Worm (Caenorhabditis elegans) whole organism, L3 larva: ENCODE measurements around the gene F44E2.6.

Experiments used
- R02D3.7 ChIP-seq: fragments of 150-350 bp; optimal IDR thresholded peaks from 2 replicates; lab custom pipeline; 2014; ENCODE audit warnings: missing biosample characterization, missing genetic modification characterization
- ZK546.5 ChIP-seq: sonication (generic microtip); optimal IDR thresholded peaks from 2 replicates; lab custom pipeline; 2017; ENCODE audit warnings: missing biosample characterization, missing genetic modification characterization
- aly-2 ChIP-seq: fragments of 150-350 bp; optimal IDR thresholded peaks from 2 replicates; lab custom pipeline; 2014; ENCODE audit warnings: missing biosample characterization, missing genetic modification characterization
- ceh-16 ChIP-seq: sonication (generic microtip); optimal IDR thresholded peaks from 2 replicates; lab custom pipeline; 2017; ENCODE audit warnings: missing biosample characterization, missing genetic modification characterization
- ceh-28 ChIP-seq: fragments of 150-350 bp; optimal IDR thresholded peaks from 2 replicates; lab custom pipeline; 2014; ENCODE audit warnings: missing biosample characterization, missing genetic modification reagents, missing genetic modification characterization
- ceh-82 ChIP-seq: fragments of 150-350 bp; optimal IDR thresholded peaks from 2 replicates; lab custom pipeline; 2014; ENCODE audit warnings: missing biosample characterization, missing genetic modification characterization
- ceh-9 ChIP-seq: sonication (generic microtip); optimal IDR thresholded peaks from 2 replicates; lab custom pipeline; 2018; ENCODE audit warnings: missing biosample characterization, missing genetic modification characterization
- daf-12 ChIP-seq: fragments of 150-350 bp; optimal IDR thresholded peaks from 2 replicates; lab custom pipeline; 2014; ENCODE audit warnings: missing biosample characterization, missing genetic modification reagents, missing genetic modification characterization
- elt-2 ChIP-seq: sonication (generic microtip); optimal IDR thresholded peaks from 2 replicates; lab custom pipeline; 2016; ENCODE audit warnings: missing genetic modification reagents, mild to moderate bottlenecking, missing genetic modification characterization, missing compliant biosample characterization
- eor-1 ChIP-seq, 2 experiments: fragments of 150-350 bp; optimal IDR thresholded peaks; 2 replicates each; lab custom pipeline; 2014 to 2018; ENCODE audit warnings: missing biosample characterization in 2 of 2, missing genetic modification characterization in 2 of 2
- fkh-10 ChIP-seq: sonication (generic microtip); optimal IDR thresholded peaks from 2 replicates; lab custom pipeline; 2017; ENCODE audit warnings: missing biosample characterization, missing genetic modification reagents, missing genetic modification characterization
- fkh-2 ChIP-seq: fragments of 150-350 bp; optimal IDR thresholded peaks from 2 replicates; lab custom pipeline; 2014; ENCODE audit warnings: missing biosample characterization, missing genetic modification reagents, missing genetic modification characterization
- fos-1 ChIP-seq: fragments of 150-350 bp; optimal IDR thresholded peaks from 2 replicates; lab custom pipeline; 2014; ENCODE audit warnings: missing biosample characterization, missing genetic modification characterization
- hmg-11 ChIP-seq: sonication (generic microtip); optimal IDR thresholded peaks from 2 replicates; lab custom pipeline; 2016; ENCODE audit warnings: missing genetic modification characterization, missing compliant biosample characterization
- jun-1 ChIP-seq: fragments of 150-350 bp; optimal IDR thresholded peaks from 2 replicates; lab custom pipeline; 2014; ENCODE audit warnings: missing biosample characterization, missing genetic modification reagents, missing genetic modification characterization
- lin-15B ChIP-seq: fragments of 150-350 bp; optimal IDR thresholded peaks from 2 replicates; lab custom pipeline; 2014; ENCODE audit warnings: missing biosample characterization, missing genetic modification characterization
- lin-39 ChIP-seq: fragments of 150-350 bp; optimal IDR thresholded peaks from 2 replicates; lab custom pipeline; 2018; ENCODE audit warnings: missing biosample characterization, missing genetic modification reagents, missing genetic modification characterization
- lsy-12 ChIP-seq: sonication (generic microtip); optimal IDR thresholded peaks from 2 replicates; lab custom pipeline; 2016; ENCODE audit warnings: mild to moderate bottlenecking, missing genetic modification characterization, missing compliant biosample characterization
- nfya-1 ChIP-seq: sonication (generic microtip); optimal IDR thresholded peaks from 2 replicates; lab custom pipeline; 2017; ENCODE audit warnings: missing genetic modification characterization, mild to moderate bottlenecking, missing compliant biosample characterization, antibody characterized with exemption, moderate library complexity; ENCODE audit not compliant: insufficient read depth
- nhr-23 ChIP-seq: fragments of 150-350 bp; optimal IDR thresholded peaks from 2 replicates; lab custom pipeline; 2014; ENCODE audit warnings: missing biosample characterization, missing genetic modification reagents, missing genetic modification characterization
- nhr-237 ChIP-seq: fragments of 150-350 bp; optimal IDR thresholded peaks from 2 replicates; lab custom pipeline; 2014; ENCODE audit warnings: missing biosample characterization, missing genetic modification characterization
- nhr-25 ChIP-seq: sonication (generic microtip); optimal IDR thresholded peaks from 2 replicates; lab custom pipeline; 2017; ENCODE audit warnings: missing biosample characterization, missing genetic modification characterization
- nhr-28 ChIP-seq: fragments of 150-350 bp; optimal IDR thresholded peaks from 2 replicates; lab custom pipeline; 2014; ENCODE audit warnings: missing biosample characterization, missing genetic modification characterization
- nhr-43 ChIP-seq: sonication (generic microtip); optimal IDR thresholded peaks from 2 replicates; lab custom pipeline; 2016; ENCODE audit warnings: mild to moderate bottlenecking, missing genetic modification characterization, missing compliant biosample characterization; ENCODE audit not compliant: poor library complexity, severe bottlenecking
- nhr-67 ChIP-seq: fragments of 150-350 bp; optimal IDR thresholded peaks from 2 replicates; lab custom pipeline; 2014; ENCODE audit warnings: missing biosample characterization, missing genetic modification characterization
- nhr-77 ChIP-seq: fragments of 150-350 bp; optimal IDR thresholded peaks from 2 replicates; lab custom pipeline; 2014; ENCODE audit warnings: missing biosample characterization, missing genetic modification characterization
- pha-4 ChIP-seq: fragments of 150-350 bp; optimal IDR thresholded peaks from 2 replicates; lab custom pipeline; 2014; ENCODE audit warnings: missing biosample characterization, missing genetic modification reagents, missing genetic modification characterization
- skn-1 ChIP-seq: fragments of 150-350 bp; optimal IDR thresholded peaks from 2 replicates; lab custom pipeline; 2014; ENCODE audit warnings: missing biosample characterization, missing genetic modification characterization
- snpc-4 ChIP-seq: fragments of 150-350 bp; optimal IDR thresholded peaks from 2 replicates; lab custom pipeline; 2014; ENCODE audit warnings: missing biosample characterization, missing genetic modification characterization
- unc-39 ChIP-seq: sonication (generic microtip); optimal IDR thresholded peaks from 4 replicates; lab custom pipeline; 2017; ENCODE audit warnings: missing biosample characterization, missing genetic modification characterization
- zag-1 ChIP-seq: fragments of 150-350 bp; optimal IDR thresholded peaks from 2 replicates; lab custom pipeline; 2014; ENCODE audit warnings: missing biosample characterization, missing genetic modification characterization

Gene F44E2.6

ce11 chrIII:8850482-8851047 is 5.6 kb upstream of the F44E2.6 start, which contains the start of gene F44E2.9:
F44E2.9 (minus strand) TSS chrIII:8850532.
- TF ChIP-seq nhr-28 (tag; lab: Kevin White, UChicago) (no peak), elt-2 (peak; percentile 22), nhr-25 (peak; percentile 33), aly-2 (no peak), skn-1 (tag; lab: Kevin White, UChicago) (no peak), lin-39 (tag; lab: Kevin White, UChicago) (peak; percentile 68), ceh-16 (tag; lab: Kevin White, UChicago) (no peak), ceh-28 (tag; lab: Kevin White, UChicago) (peak; percentile 38), lin-15B (peak; percentile 80), ZK546.5 (tag; lab: Kevin White, UChicago) (no peak), nhr-23 (peak; percentile 72), lsy-12 (tag; lab: Kevin White, UChicago) (peak; percentile 25), nhr-67 (tag; lab: Kevin White, UChicago) (no peak), nhr-43 (tag; lab: Kevin White, UChicago) (peak; percentile 76), ceh-9 (tag; lab: Kevin White, UChicago) (no peak), eor-1 (tag; optimal IDR thresholded peaks at IDR 0.05; lab: Kevin White, UChicago) (no peak), fos-1 (tag; lab: Kevin White, UChicago) (no peak), fkh-2 (tag; lab: Kevin White, UChicago) (no peak), unc-39 (tag; lab: Kevin White, UChicago) (no peak), snpc-4 (tag; lab: Kevin White, UChicago) (peak; percentile 67)

ce11 chrIII:8849507-8849906 is 4.5 kb upstream of the F44E2.6 start, which contains the start of gene F44E2.8:
F44E2.8 (minus strand) TSS chrIII:8849877.
- TF ChIP-seq unc-39 (tag; lab: Kevin White, UChicago) (no peak), aly-2 (no peak), nhr-77 (tag; lab: Kevin White, UChicago) (no peak), zag-1 (no peak), snpc-4 (tag; lab: Kevin White, UChicago) (no peak)

ce11 chrIII:8848372-8848771 is 3.4 kb upstream of the F44E2.6 start, which contains the start of gene F44E2.7:
F44E2.7 (minus strand) TSS chrIII:8848472.
- TF ChIP-seq eor-1 (tag; optimal IDR thresholded peaks at IDR 0.05; lab: Kevin White, UChicago) (no peak), daf-12 (tag; lab: Kevin White, UChicago) (no peak), ceh-82 (tag; lab: Kevin White, UChicago) (no peak), nhr-67 (tag; lab: Kevin White, UChicago) (no peak), zag-1 (no peak), ceh-9 (tag; lab: Kevin White, UChicago) (no peak)

ce11 chrIII:8847722-8848121 is 2.7 kb upstream of the F44E2.6 start:
- TF ChIP-seq R02D3.7 (tag; lab: Kevin White, UChicago) = peak; percentile 9
- no peak for TF ChIP-seq nhr-237
- peak; percentile 32 for TF ChIP-seq nfya-1 (tag; lab: Kevin White, UChicago)
- peak; percentile 44 for TF ChIP-seq snpc-4 (tag; lab: Kevin White, UChicago)
- TF ChIP-seq fkh-2 (tag; lab: Kevin White, UChicago) = no peak
- TF ChIP-seq fkh-10 = no peak
- TF ChIP-seq hmg-11 (tag; lab: Kevin White, UChicago) = peak; percentile 24
- TF ChIP-seq nhr-43 (tag; lab: Kevin White, UChicago) = peak; percentile 30
- TF ChIP-seq lin-15B = peak; percentile 79
- TF ChIP-seq lsy-12 (tag; lab: Kevin White, UChicago) = no peak
- peak; percentile 73 for TF ChIP-seq pha-4
- peak; percentile 69 for TF ChIP-seq nhr-23

- TF ChIP-seq elt-2 (no peak), nhr-25 (no peak), nhr-23 (peak; percentile 57), jun-1 (tag; lab: Kevin White, UChicago) (no peak), skn-1 (tag; lab: Kevin White, UChicago) (no peak)
- TF ChIP-seq, all 47 proteins: peak for 1
Measured at ce11 chrIII:8844137-8844536, 877 bp downstream of the F44E2.6 start.

ce11 chrIII:8839813-8840212 is 5.2 kb downstream of the F44E2.6 start:
- no peak for TF ChIP-seq eor-1 (tag; optimal IDR thresholded peaks at IDR 0.05; lab: Kevin White, UChicago)
- TF ChIP-seq nhr-25 = peak; percentile 14
- TF ChIP-seq nhr-23 = peak; percentile 56
